Fruit fly (Drosophila melanogaster) whole organism, embryonic: Measurements from ENCODE around the gene CG18675.

Experiments
- Antp ChIP-seq: fragments of 200-800 bp; sonication (Bioruptor generic); optimal IDR thresholded peaks from 3 replicates; lab custom pipeline; 2016; ENCODE audit warnings: missing biosample characterization, missing genetic modification characterization
- Awh ChIP-seq: fragments of 200-800 bp; sonication (Bioruptor generic); IDR thresholded peaks from 2 replicates; pipeline ENCODE4, ENCODE4 v1.3.6; 2022; ENCODE audit warnings: missing biosample characterization, missing genetic modification characterization
- Bdp1 ChIP-seq: fragments of 200-800 bp; sonication (Bioruptor generic); optimal IDR thresholded peaks from 3 replicates; lab custom pipeline; 2016; ENCODE audit warnings: missing biosample characterization, missing genetic modification characterization
- BtbVII ChIP-seq: fragments of 200-800 bp; sonication (Bioruptor generic); optimal IDR thresholded peaks from 3 replicates; lab custom pipeline; 2017; ENCODE audit warnings: missing biosample characterization, mild to moderate bottlenecking, missing genetic modification characterization
- CG10267 ChIP-seq: fragments of 200-800 bp; sonication (Bioruptor generic); optimal IDR thresholded peaks from 2 replicates; lab custom pipeline; 2018; ENCODE audit warnings: missing biosample characterization, mild to moderate bottlenecking, missing genetic modification characterization, moderate library complexity
- CG11093 ChIP-seq: fragments of 200-800 bp; sonication (Bioruptor generic); IDR thresholded peaks from 3 replicates; pipeline ENCODE4 v1.3.6; 2022; ENCODE audit warnings: missing biosample characterization, missing genetic modification characterization
- CG11560 ChIP-seq: fragments of 200-800 bp; sonication (Bioruptor generic); IDR thresholded peaks from 3 replicates; pipeline ENCODE4 v1.3.6; 2022; ENCODE audit warnings: missing biosample characterization, missing genetic modification characterization
- CG12659 ChIP-seq: fragments of 200-800 bp; sonication (Bioruptor generic); optimal IDR thresholded peaks from 3 replicates; lab custom pipeline; 2017; ENCODE audit warnings: mild to moderate bottlenecking, missing biosample characterization, missing genetic modification reagents, missing genetic modification characterization
- CG13123 ChIP-seq: fragments of 200-800 bp; sonication (Bioruptor generic); optimal IDR thresholded peaks from 2 replicates; lab custom pipeline; 2016; ENCODE audit warnings: missing biosample characterization, missing genetic modification characterization
- CG13624 ChIP-seq: fragments of 200-800 bp; sonication (Bioruptor generic); optimal IDR thresholded peaks from 2 replicates; lab custom pipeline; 2016; ENCODE audit warnings: missing biosample characterization, missing genetic modification characterization
- CG13894 ChIP-seq: fragments of 200-800 bp; sonication (Bioruptor generic); optimal IDR thresholded peaks from 3 replicates; lab custom pipeline; 2018; ENCODE audit warnings: missing biosample characterization, mild to moderate bottlenecking, missing genetic modification characterization, moderate library complexity
- CG14667 ChIP-seq: fragments of 200-800 bp; sonication (Bioruptor generic); IDR thresholded peaks from 2 replicates; pipeline ENCODE4 v1.3.6; 2022; ENCODE audit warnings: missing biosample characterization, missing genetic modification characterization
- CG14710 ChIP-seq: fragments of 200-800 bp; sonication (Bioruptor generic); optimal IDR thresholded peaks from 3 replicates; lab custom pipeline; 2019; ENCODE audit warnings: missing biosample characterization, mild to moderate bottlenecking, missing genetic modification characterization, moderate library complexity
- CG15514 ChIP-seq: fragments of 200-800 bp; sonication (Bioruptor generic); optimal IDR thresholded peaks from 3 replicates; lab custom pipeline; 2017; ENCODE audit warnings: missing biosample characterization, missing genetic modification characterization, mild to moderate bottlenecking, moderate library complexity, missing genetic modification reagents
- CG16863 ChIP-seq: fragments of 200-800 bp; sonication (Bioruptor generic); optimal IDR thresholded peaks from 3 replicates; lab custom pipeline; 2016; ENCODE audit warnings: missing biosample characterization, missing genetic modification characterization
- CG17568 ChIP-seq: fragments of 200-800 bp; sonication (Bioruptor generic); optimal IDR thresholded peaks from 2 replicates; lab custom pipeline; 2018; ENCODE audit warnings: missing biosample characterization, mild to moderate bottlenecking, missing genetic modification characterization, moderate library complexity
- CG17912 ChIP-seq: fragments of 200-800 bp; sonication (Bioruptor generic); optimal IDR thresholded peaks from 2 replicates; lab custom pipeline; 2018; ENCODE audit warnings: missing biosample characterization, mild to moderate bottlenecking, missing genetic modification characterization
- CG2712 ChIP-seq: fragments of 200-800 bp; optimal IDR thresholded peaks from 3 replicates; lab custom pipeline; 2019; ENCODE audit warnings: missing biosample characterization, mild to moderate bottlenecking, missing genetic modification characterization, moderate library complexity
- CG3163 ChIP-seq: fragments of 200-800 bp; sonication (Bioruptor generic); optimal IDR thresholded peaks from 3 replicates; lab custom pipeline; 2016; ENCODE audit warnings: missing biosample characterization, missing genetic modification characterization
- CG32767 ChIP-seq: fragments of 200-800 bp; sonication (Bioruptor generic); IDR thresholded peaks from 2 replicates; pipeline ENCODE4 v1.3.6; 2022; ENCODE audit warnings: missing biosample characterization, missing genetic modification characterization
- CG34376 ChIP-seq: fragments of 200-800 bp; sonication (Bioruptor generic); optimal IDR thresholded peaks from 2 replicates; lab custom pipeline; 2018; ENCODE audit warnings: missing biosample characterization, mild to moderate bottlenecking, missing genetic modification characterization
- CG4617 ChIP-seq: fragments of 200-800 bp; sonication (Bioruptor generic); optimal IDR thresholded peaks from 3 replicates; lab custom pipeline; 2016; ENCODE audit warnings: missing biosample characterization, missing genetic modification characterization, borderline replicate concordance
- CG4730 ChIP-seq: fragments of 200-800 bp; sonication (Bioruptor generic); IDR thresholded peaks from 2 replicates; pipeline ENCODE4 v1.3.6; 2022; ENCODE audit warnings: missing biosample characterization, missing genetic modification characterization
- CG7357 ChIP-seq: fragments of 200-800 bp; sonication (Bioruptor generic); IDR thresholded peaks from 3 replicates; pipeline ENCODE4 v1.3.6; 2022; ENCODE audit warnings: missing biosample characterization, missing genetic modification characterization
- CG7928 ChIP-seq: fragments of 200-800 bp; sonication (Bioruptor generic); optimal IDR thresholded peaks from 2 replicates; lab custom pipeline; 2017; ENCODE audit warnings: missing biosample characterization, mild to moderate bottlenecking, missing genetic modification characterization
- CG8765 ChIP-seq: fragments of 200-800 bp; sonication (Bioruptor generic); IDR thresholded peaks from 2 replicates; pipeline ENCODE4 v1.3.6; 2022; ENCODE audit warnings: missing biosample characterization, missing genetic modification characterization
- CG9727 ChIP-seq: fragments of 200-800 bp; sonication (Bioruptor generic); optimal IDR thresholded peaks from 3 replicates; lab custom pipeline; 2017; ENCODE audit warnings: missing biosample characterization, mild to moderate bottlenecking, missing genetic modification characterization
- Hmx ChIP-seq: fragments of 200-800 bp; sonication (Bioruptor generic); optimal IDR thresholded peaks from 2 replicates; lab custom pipeline; 2016; ENCODE audit warnings: missing biosample characterization, missing genetic modification characterization
- Meics ChIP-seq: fragments of 200-800 bp; sonication (Bioruptor generic); optimal IDR thresholded peaks from 2 replicates; lab custom pipeline; 2017; ENCODE audit warnings: missing biosample characterization, mild to moderate bottlenecking, missing genetic modification characterization
- PHDP ChIP-seq: fragments of 200-800 bp; sonication (Bioruptor generic); optimal IDR thresholded peaks from 3 replicates; lab custom pipeline; 2018; ENCODE audit warnings: missing biosample characterization, mild to moderate bottlenecking, missing genetic modification characterization, moderate library complexity
- Ravus ChIP-seq: fragments of 200-800 bp; sonication (Bioruptor generic); IDR thresholded peaks from 2 replicates; pipeline ENCODE4 v1.3.6; 2022; ENCODE audit warnings: missing biosample characterization, missing genetic modification characterization
- Sry-β ChIP-seq: fragments of 200-800 bp; sonication (Bioruptor generic); optimal IDR thresholded peaks from 2 replicates; lab custom pipeline; 2018; ENCODE audit warnings: missing biosample characterization, mild to moderate bottlenecking, missing genetic modification characterization, moderate library complexity
- bbx ChIP-seq: fragments of 200-800 bp; sonication (Bioruptor generic); IDR thresholded peaks from 2 replicates; pipeline ENCODE4 v1.3.6; 2022; ENCODE audit warnings: missing biosample characterization, missing genetic modification characterization; ENCODE audit not compliant: partially characterized antibody
- btn ChIP-seq: fragments of 200-800 bp; sonication (Bioruptor generic); optimal IDR thresholded peaks from 2 replicates; lab custom pipeline; 2016; ENCODE audit warnings: missing biosample characterization, missing genetic modification characterization
- chm ChIP-seq: fragments of 200-800 bp; sonication (Bioruptor generic); IDR thresholded peaks from 2 replicates; pipeline ENCODE4 v1.3.6; 2022; ENCODE audit warnings: missing biosample characterization, missing genetic modification characterization
- ftz-f1 ChIP-seq: fragments of 200-800 bp; sonication (Bioruptor generic); optimal IDR thresholded peaks from 2 replicates; lab custom pipeline; 2016; ENCODE audit warnings: missing biosample characterization, missing genetic modification characterization
- ind ChIP-seq: fragments of 200-800 bp; sonication (Bioruptor generic); optimal IDR thresholded peaks from 3 replicates; lab custom pipeline; 2016; ENCODE audit warnings: missing biosample characterization, missing genetic modification characterization
- nerfin-1 ChIP-seq: fragments of 200-800 bp; sonication (Bioruptor generic); optimal IDR thresholded peaks from 3 replicates; lab custom pipeline; 2019; ENCODE audit warnings: missing biosample characterization, mild to moderate bottlenecking, missing genetic modification characterization, moderate library complexity
- nom ChIP-seq: fragments of 200-800 bp; sonication (Bioruptor generic); optimal IDR thresholded peaks from 2 replicates; lab custom pipeline; 2017; ENCODE audit warnings: missing biosample characterization, missing genetic modification characterization, mild to moderate bottlenecking, moderate library complexity, missing genetic modification reagents
- pfk ChIP-seq: fragments of 200-800 bp; sonication (Bioruptor generic); optimal IDR thresholded peaks from 2 replicates; lab custom pipeline; 2018; ENCODE audit warnings: missing biosample characterization, mild to moderate bottlenecking, missing genetic modification characterization, moderate library complexity
- pzg ChIP-seq: fragments of 200-800 bp; sonication (Bioruptor generic); optimal IDR thresholded peaks from 3 replicates; lab custom pipeline; 2018; ENCODE audit warnings: missing biosample characterization, mild to moderate bottlenecking, missing genetic modification characterization, moderate library complexity
- sd ChIP-seq: fragments of 200-800 bp; sonication (Bioruptor generic); optimal IDR thresholded peaks from 3 replicates; lab custom pipeline; 2018; ENCODE audit warnings: missing biosample characterization, mild to moderate bottlenecking, missing genetic modification characterization, moderate library complexity
- stwl ChIP-seq: fragments of 200-800 bp; sonication (Bioruptor generic); optimal IDR thresholded peaks from 3 replicates; lab custom pipeline; 2018; ENCODE audit warnings: missing biosample characterization, mild to moderate bottlenecking, missing genetic modification characterization, moderate library complexity
- sug ChIP-seq: fragments of 200-800 bp; optimal IDR thresholded peaks from 2 replicates; lab custom pipeline; 2019; ENCODE audit warnings: missing biosample characterization, mild to moderate bottlenecking, missing genetic modification characterization, moderate library complexity
- trem ChIP-seq: fragments of 200-800 bp; optimal IDR thresholded peaks from 3 replicates; lab custom pipeline; 2019; ENCODE audit warnings: missing biosample characterization, mild to moderate bottlenecking, missing genetic modification characterization, moderate library complexity
- usp ChIP-seq: fragments of >200 bp; optimal IDR thresholded peaks from 2 replicates; lab custom pipeline; 2017; ENCODE audit warnings: missing biosample characterization, missing genetic modification characterization
- wek ChIP-seq: fragments of 200-800 bp; sonication (Bioruptor generic); optimal IDR thresholded peaks from 3 replicates; lab custom pipeline; 2018; ENCODE audit warnings: missing biosample characterization, mild to moderate bottlenecking, missing genetic modification characterization, moderate library complexity

The CG18675 gene

dm6 chr3L:4132585-4132984 lies 41.1 kb upstream of the CG18675 start:
- TF ChIP-seq wek (no peak), CG11560 (no peak), sd (tag; lab: Kevin White, UChicago) (peak; percentile 59), Antp (GFP tag; lab: Kevin White, UChicago) (no peak), nerfin-1 (tag; lab: Kevin White, UChicago) (no peak)

- peak; percentile 44 for TF ChIP-seq CG15514
- peak; percentile 21 for TF ChIP-seq BtbVII
- TF ChIP-seq chm (GFP tag; lab: Robert Waterston, UW) = peak; percentile 10; the same call in 1 of the 2 replicates
- TF ChIP-seq stwl (tag; lab: Kevin White, UChicago) = peak; percentile 38
- TF ChIP-seq CG11093 (GFP tag; lab: Robert Waterston, UW) = no peak
- TF ChIP-seq CG14667 = no peak
- peak; percentile 79 for TF ChIP-seq pzg (GFP tag; lab: Kevin White, UChicago)
- no peak for TF ChIP-seq CG17568 (GFP tag; lab: Kevin White, UChicago)
- TF ChIP-seq CG12659 (GFP tag; lab: Kevin White, UChicago) = peak; percentile 56
- peak; percentile 79 for TF ChIP-seq CG13894
- TF ChIP-seq CG16863 (GFP tag; lab: Kevin White, UChicago) = no peak
- TF ChIP-seq CG3163 = peak; percentile 46
- TF ChIP-seq CG4617 (GFP tag; lab: Kevin White, UChicago) = peak; percentile 93
- TF ChIP-seq CG2712 (tag; lab: Kevin White, UChicago) = no peak
- no peak for TF ChIP-seq btn (GFP tag; lab: Kevin White, UChicago)
- TF ChIP-seq CG9727 (GFP tag; lab: Kevin White, UChicago) = no peak
- no peak for TF ChIP-seq CG4730
- TF ChIP-seq Bdp1 = no peak
- no peak for TF ChIP-seq Awh
- peak; percentile 36 for TF ChIP-seq sug (tag; lab: Kevin White, UChicago)
- no peak for TF ChIP-seq Hmx (GFP tag; lab: Kevin White, UChicago)
- no peak for TF ChIP-seq ftz-f1 (GFP tag; lab: Kevin White, UChicago)
- peak; percentile 21 for TF ChIP-seq CG34376
- TF ChIP-seq CG32767 (GFP tag; lab: Robert Waterston, UW) = no peak
- TF ChIP-seq CG14710 (tag; lab: Kevin White, UChicago) = peak; percentile 26
- peak; percentile 33 for TF ChIP-seq CG13624 (GFP tag; lab: Kevin White, UChicago)
- no peak for TF ChIP-seq Ravus (GFP tag; lab: Robert Waterston, UW)
- TF ChIP-seq PHDP = peak; percentile 28
- TF ChIP-seq bbx = 0 out of 2 replicates have a peak, but pooled peaks have one; percentile 32
- TF ChIP-seq Sry-β (GFP tag; lab: Kevin White, UChicago) = no peak
- peak; percentile 36 for TF ChIP-seq CG17912 (GFP tag; lab: Kevin White, UChicago)
- TF ChIP-seq pfk (GFP tag; lab: Kevin White, UChicago) = no peak
- TF ChIP-seq CG13123 (GFP tag; lab: Kevin White, UChicago) = no peak
- TF ChIP-seq CG10267 = peak; percentile 2
- TF ChIP-seq Meics = no peak
- TF ChIP-seq CG7928 (GFP tag; lab: Kevin White, UChicago) = no peak
- no peak for TF ChIP-seq wek
- TF ChIP-seq trem (tag; lab: Kevin White, UChicago) = peak; percentile 33
- no peak for TF ChIP-seq ind
- no peak for TF ChIP-seq CG8765 (GFP tag; lab: Robert Waterston, UW)
- TF ChIP-seq usp (GFP tag; lab: Kevin White, UChicago) = no peak
- TF ChIP-seq CG7357 = no peak
- TF ChIP-seq nom = peak; percentile 66
These were observed 39.7 kb upstream of the CG18675 start, which contains the start of gene ens for dm6 chr3L:4133724-4134678. ens (minus strand) TSS chr3L:4134550.
